Fruit fly (Drosophila melanogaster) whole organism, prepupa: ENCODE data around the gene Idh.
A peak's percentile ranks its signal among the peaks of the same experiment; 100 is the strongest.

ENCODE experiments used
- Blimp-1 ChIP-seq: fragments of 200-800 bp; sonication (Bioruptor generic); optimal IDR thresholded peaks from 3 replicates; lab custom pipeline; 2017; ENCODE audit warnings: missing biosample characterization, missing genetic modification characterization, mild to moderate bottlenecking, moderate library complexity, missing genetic modification reagents
- CG10669 ChIP-seq: fragments of 200-800 bp; sonication (Bioruptor generic); optimal IDR thresholded peaks from 3 replicates; lab custom pipeline; 2018; ENCODE audit warnings: missing biosample characterization, mild to moderate bottlenecking, missing genetic modification characterization, moderate library complexity
- CG11294 ChIP-seq: fragments of 200-800 bp; sonication (Bioruptor generic); IDR thresholded peaks from 2 replicates; pipeline ENCODE4 v1.3.6; 2022; ENCODE audit warnings: missing biosample characterization, missing genetic modification characterization
- CG11762 ChIP-seq: fragments of 200-800 bp; sonication (Bioruptor generic); optimal IDR thresholded peaks from 3 replicates; lab custom pipeline; 2016; ENCODE audit warnings: missing biosample characterization, missing genetic modification characterization; ENCODE audit not compliant: insufficient read depth
- CG15336 ChIP-seq: fragments of 200-800 bp; sonication (Bioruptor generic); IDR thresholded peaks from 2 replicates; pipeline ENCODE4 v1.3.6; 2022; ENCODE audit warnings: missing biosample characterization, missing genetic modification characterization
- CG1621 ChIP-seq: fragments of 200-800 bp; sonication (Bioruptor generic); optimal IDR thresholded peaks from 3 replicates; lab custom pipeline; 2018; ENCODE audit warnings: missing biosample characterization, mild to moderate bottlenecking, missing genetic modification characterization
- CG16779 ChIP-seq: fragments of 200-800 bp; sonication (Bioruptor generic); optimal IDR thresholded peaks from 3 replicates; lab custom pipeline; 2017; ENCODE audit warnings: missing biosample characterization, mild to moderate bottlenecking, missing genetic modification characterization
- CG3032 ChIP-seq: fragments of 200-800 bp; optimal IDR thresholded peaks from 2 replicates; lab custom pipeline; 2019; ENCODE audit warnings: missing biosample characterization, mild to moderate bottlenecking, missing genetic modification characterization, moderate library complexity
- CG31627 ChIP-seq: fragments of 200-800 bp; sonication (Bioruptor generic); optimal IDR thresholded peaks from 3 replicates; lab custom pipeline; 2016; ENCODE audit warnings: missing biosample characterization, missing genetic modification characterization
- CG34406 ChIP-seq: fragments of 200-800 bp; sonication (Bioruptor generic); optimal IDR thresholded peaks from 3 replicates; lab custom pipeline; 2016; ENCODE audit warnings: missing biosample characterization, missing genetic modification characterization
- CG4318 ChIP-seq: fragments of 200-800 bp; sonication (Bioruptor generic); optimal IDR thresholded peaks from 3 replicates; lab custom pipeline; 2017; ENCODE audit warnings: missing biosample characterization, mild to moderate bottlenecking, missing genetic modification characterization
- CG6163 ChIP-seq: fragments of 200-800 bp; sonication (Bioruptor generic); IDR thresholded peaks from 3 replicates; pipeline ENCODE4 v1.3.6; 2022; ENCODE audit warnings: missing biosample characterization, missing genetic modification characterization
- CG6808 ChIP-seq: fragments of 200-800 bp; sonication (Bioruptor generic); optimal IDR thresholded peaks from 3 replicates; lab custom pipeline; 2017; ENCODE audit warnings: missing biosample characterization, missing genetic modification characterization, mild to moderate bottlenecking, moderate library complexity, missing genetic modification reagents
- CG8119 ChIP-seq: fragments of 200-800 bp; sonication (Bioruptor generic); IDR thresholded peaks from 3 replicates; pipeline ENCODE4 v1.3.6; 2022; ENCODE audit warnings: missing biosample characterization, missing genetic modification characterization
- CG8632 ChIP-seq: fragments of 200-800 bp; sonication (Bioruptor generic); optimal IDR thresholded peaks from 3 replicates; lab custom pipeline; 2016; ENCODE audit warnings: missing biosample characterization, missing genetic modification characterization
- CG9139 ChIP-seq: fragments of 200-800 bp; sonication (Bioruptor generic); optimal IDR thresholded peaks from 3 replicates; lab custom pipeline; 2017; ENCODE audit warnings: missing biosample characterization, mild to moderate bottlenecking, missing genetic modification characterization
- Eip75B ChIP-seq: fragments of 200-800 bp; sonication (Bioruptor generic); optimal IDR thresholded peaks from 3 replicates; lab custom pipeline; 2016; ENCODE audit warnings: missing biosample characterization, missing genetic modification characterization
- Eip78C ChIP-seq: fragments of 200-800 bp; sonication (Bioruptor generic); peaks from one replicate; lab custom pipeline; 2016; ENCODE audit warnings: missing biosample characterization, missing genetic modification characterization
- Eip93F ChIP-seq: fragments of 200-800 bp; sonication (Bioruptor generic); optimal IDR thresholded peaks from 2 replicates; lab custom pipeline; 2016; ENCODE audit warnings: missing biosample characterization, mild to moderate bottlenecking, missing genetic modification characterization
- Ets96B ChIP-seq: fragments of 200-800 bp; optimal IDR thresholded peaks from 2 replicates; lab custom pipeline; 2019; ENCODE audit warnings: missing biosample characterization, mild to moderate bottlenecking, missing genetic modification characterization, moderate library complexity
- Gug ChIP-seq: fragments of 200-800 bp; sonication (Bioruptor generic); IDR thresholded peaks from 2 replicates; pipeline ENCODE4 v1.3.6; 2022; ENCODE audit warnings: missing biosample characterization, missing genetic modification characterization
- Hr38 ChIP-seq: sonication (Bioruptor generic); optimal IDR thresholded peaks from 2 replicates; lab custom pipeline; 2016; ENCODE audit warnings: missing biosample characterization, missing genetic modification characterization
- Hr39 ChIP-seq: fragments of 200-800 bp; sonication (Bioruptor generic); optimal IDR thresholded peaks from 2 replicates; lab custom pipeline; 2016; ENCODE audit warnings: missing biosample characterization, missing genetic modification characterization
- Hr4 ChIP-seq: fragments of 200-800 bp; sonication (Bioruptor generic); optimal IDR thresholded peaks from 3 replicates; lab custom pipeline; 2016; ENCODE audit warnings: missing biosample characterization, missing genetic modification characterization
- Lpt ChIP-seq: fragments of 200-800 bp; sonication (Bioruptor generic); optimal IDR thresholded peaks from 3 replicates; lab custom pipeline; 2016; ENCODE audit warnings: missing biosample characterization, missing genetic modification characterization
- Met ChIP-seq: fragments of 200-800 bp; sonication (Bioruptor generic); optimal IDR thresholded peaks from 3 replicates; lab custom pipeline; 2016; ENCODE audit warnings: missing biosample characterization, missing genetic modification characterization
- OdsH ChIP-seq: fragments of 200-800 bp; sonication (Bioruptor generic); optimal IDR thresholded peaks from 3 replicates; lab custom pipeline; 2016; ENCODE audit warnings: missing biosample characterization, missing genetic modification characterization
- Smox ChIP-seq: fragments of 200-800 bp; sonication (Bioruptor generic); optimal IDR thresholded peaks from 3 replicates; lab custom pipeline; 2016; ENCODE audit warnings: missing biosample characterization, missing genetic modification characterization
- Sox14 ChIP-seq: fragments of 200-800 bp; sonication (Bioruptor generic); optimal IDR thresholded peaks from 3 replicates; lab custom pipeline; 2016; ENCODE audit warnings: missing biosample characterization, missing genetic modification characterization
- achi ChIP-seq: fragments of 200-800 bp; sonication (Bioruptor generic); optimal IDR thresholded peaks from 3 replicates; lab custom pipeline; 2016; ENCODE audit warnings: missing biosample characterization, missing genetic modification characterization
- acj6 ChIP-seq: fragments of 200-800 bp; sonication (Bioruptor generic); optimal IDR thresholded peaks from 3 replicates; lab custom pipeline; 2016; ENCODE audit warnings: missing biosample characterization, missing genetic modification characterization
- dac ChIP-seq: fragments of 200-800 bp; sonication (Bioruptor generic); optimal IDR thresholded peaks from 2 replicates; lab custom pipeline; 2017; ENCODE audit warnings: missing biosample characterization, mild to moderate bottlenecking, missing genetic modification characterization
- dsx ChIP-seq: fragments of 200-800 bp; optimal IDR thresholded peaks from 3 replicates; lab custom pipeline; 2019; ENCODE audit warnings: missing biosample characterization, mild to moderate bottlenecking, missing genetic modification characterization, moderate library complexity; ENCODE audit not compliant: poor library complexity, severe bottlenecking
- eg ChIP-seq: fragments of 200-800 bp; sonication (Bioruptor generic); IDR thresholded peaks from 3 replicates; pipeline ENCODE4 v1.3.6; 2022; ENCODE audit warnings: missing biosample characterization, missing genetic modification characterization
- esn ChIP-seq: fragments of 200-800 bp; sonication (Bioruptor generic); optimal IDR thresholded peaks from 2 replicates; lab custom pipeline; 2016; ENCODE audit warnings: missing biosample characterization, mild to moderate bottlenecking, missing genetic modification characterization, moderate library complexity
- fd59A ChIP-seq: fragments of 200-800 bp; sonication (Bioruptor generic); optimal IDR thresholded peaks from 2 replicates; lab custom pipeline; 2017; ENCODE audit warnings: missing biosample characterization, mild to moderate bottlenecking, missing genetic modification characterization, missing genetic modification reagents
- fd85E ChIP-seq: fragments of 200-800 bp; sonication (Bioruptor generic); optimal IDR thresholded peaks from 3 replicates; lab custom pipeline; 2016; ENCODE audit warnings: missing biosample characterization, missing genetic modification characterization
- fkh ChIP-seq: fragments of 200-800 bp; sonication (Bioruptor generic); optimal IDR thresholded peaks from 3 replicates; lab custom pipeline; 2017; ENCODE audit warnings: missing biosample characterization, mild to moderate bottlenecking, missing genetic modification characterization, moderate library complexity
- lz ChIP-seq: fragments of 200-800 bp; sonication (Bioruptor generic); optimal IDR thresholded peaks from 3 replicates; lab custom pipeline; 2016; ENCODE audit warnings: missing biosample characterization, missing genetic modification characterization
- net ChIP-seq: fragments of 200-800 bp; sonication (Bioruptor generic); optimal IDR thresholded peaks from 3 replicates; lab custom pipeline; 2016; ENCODE audit warnings: missing biosample characterization, missing genetic modification characterization
- pdm3 ChIP-seq: fragments of 200-800 bp; sonication (Bioruptor generic); optimal IDR thresholded peaks from 3 replicates; lab custom pipeline; 2016; ENCODE audit warnings: missing biosample characterization, missing genetic modification characterization
- salr ChIP-seq, 2 experiments: fragments of 200-800 bp; sonication (Bioruptor generic); optimal IDR thresholded peaks; 3 replicates each; lab custom pipeline; 2016 to 2018; ENCODE audit warnings: missing biosample characterization in 2 of 2, missing genetic modification characterization in 2 of 2, mild to moderate bottlenecking in 1 of 2
- spab ChIP-seq: fragments of 200-800 bp; sonication (Bioruptor generic); optimal IDR thresholded peaks from 2 replicates; lab custom pipeline; 2017; ENCODE audit warnings: missing biosample characterization, mild to moderate bottlenecking, missing genetic modification characterization, missing genetic modification reagents
- svp ChIP-seq: fragments of 200-800 bp; sonication (Bioruptor generic); peaks from one replicate; lab custom pipeline; 2016; ENCODE audit warnings: missing biosample characterization, missing genetic modification characterization
- topi ChIP-seq: fragments of 200-800 bp; sonication (Bioruptor generic); optimal IDR thresholded peaks from 3 replicates; lab custom pipeline; 2016; ENCODE audit warnings: missing biosample characterization, missing genetic modification characterization
- vri ChIP-seq: fragments of 200-800 bp; sonication (Bioruptor generic); optimal IDR thresholded peaks from 3 replicates; lab custom pipeline; 2016; ENCODE audit warnings: missing biosample characterization, mild to moderate bottlenecking, missing genetic modification characterization

The Idh gene

dm6 chr3L:8318916-8319506 lies 41.7 kb downstream of the Idh start, which contains the start of gene CG43059 (continued):
- TF ChIP-seq Hr38 (GFP tag; lab: Kevin White, UChicago), result no peak
- no peak for TF ChIP-seq Blimp-1
- TF ChIP-seq CG6808 (GFP tag; lab: Kevin White, UChicago), result no peak
- TF ChIP-seq vri (GFP tag; lab: Kevin White, UChicago), result no peak
- no peak for TF ChIP-seq Hr39 (GFP tag; lab: Kevin White, UChicago)
- no peak for TF ChIP-seq Smox (GFP tag; lab: Kevin White, UChicago)
- TF ChIP-seq pdm3 (GFP tag; lab: Kevin White, UChicago), result peak; percentile 52
- no peak for TF ChIP-seq fd59A (GFP tag; lab: Kevin White, UChicago)
- peak; percentile 54 for TF ChIP-seq dac (GFP tag; lab: Kevin White, UChicago)
- no peak for TF ChIP-seq lz (GFP tag; lab: Kevin White, UChicago)
- peak; percentile 71 for TF ChIP-seq Lpt
- no peak for TF ChIP-seq CG9139 (GFP tag; lab: Kevin White, UChicago)
- TF ChIP-seq Eip93F (GFP tag; lab: Kevin White, UChicago), result no peak
- no peak for TF ChIP-seq fkh (GFP tag; lab: Kevin White, UChicago)
- TF ChIP-seq CG34406 (GFP tag; lab: Kevin White, UChicago), result no peak
- TF ChIP-seq acj6 (GFP tag; lab: Kevin White, UChicago), result peak; percentile 38
- TF ChIP-seq achi (GFP tag; lab: Kevin White, UChicago), result peak; percentile 64
- peak; percentile 93 for TF ChIP-seq eg
- peak; percentile 32 for TF ChIP-seq Eip75B (GFP tag; lab: Kevin White, UChicago)
- TF ChIP-seq Hr4, result peak; percentile 82
- no peak for TF ChIP-seq CG8632 (GFP tag; lab: Kevin White, UChicago)
- TF ChIP-seq salr (GFP tag; optimal IDR thresholded peaks at IDR 0.05; lab: Kevin White, UChicago), result peak in 1 of 2 experiments; percentile 34
- no peak for TF ChIP-seq CG10669 (GFP tag; lab: Kevin White, UChicago)
- no peak for TF ChIP-seq Met
- TF ChIP-seq fd85E (GFP tag; lab: Kevin White, UChicago), result no peak
- no peak for TF ChIP-seq dsx (GFP tag; lab: Kevin White, UChicago)
- peak; percentile 68 for TF ChIP-seq Eip78C (GFP tag; lab: Kevin White, UChicago)
- TF ChIP-seq spab (GFP tag; lab: Kevin White, UChicago), result no peak
- TF ChIP-seq CG8119 (GFP tag; lab: Robert Waterston, UW), result peak; percentile 92
- peak; percentile 11 for TF ChIP-seq CG16779
- no peak for TF ChIP-seq CG31627 (GFP tag; lab: Kevin White, UChicago)
- peak; percentile 27 for TF ChIP-seq Sox14 (GFP tag; lab: Kevin White, UChicago)
- no peak for TF ChIP-seq CG3032 (tag; lab: Kevin White, UChicago)
- TF ChIP-seq, all 60 proteins: peak for 25

- no peak for TF ChIP-seq fd85E (GFP tag; lab: Kevin White, UChicago)
- TF ChIP-seq OdsH, result peak; percentile 47
- peak; percentile 45 for TF ChIP-seq Smox (GFP tag; lab: Kevin White, UChicago)
- peak; percentile 62 for TF ChIP-seq Met
- no peak for TF ChIP-seq CG4318 (GFP tag; lab: Kevin White, UChicago)
- TF ChIP-seq Ets96B (tag; lab: Kevin White, UChicago), result peak; percentile 26
- TF ChIP-seq pdm3 (GFP tag; lab: Kevin White, UChicago), result peak; percentile 55
- peak; percentile 61 for TF ChIP-seq svp
- no peak for TF ChIP-seq CG10669 (GFP tag; lab: Kevin White, UChicago)
- TF ChIP-seq topi, result peak; percentile 5
- TF ChIP-seq Gug (GFP tag; lab: Robert Waterston, UW), result peak; percentile 49; the same call in 1 of the 2 replicates
- TF ChIP-seq net, result no peak
- no peak for TF ChIP-seq Blimp-1
- no peak for TF ChIP-seq CG15336
- peak; percentile 34 for TF ChIP-seq Eip75B (GFP tag; lab: Kevin White, UChicago)
- TF ChIP-seq Lpt, result no peak
- no peak for TF ChIP-seq CG16779
- peak; percentile 41 for TF ChIP-seq lz (GFP tag; lab: Kevin White, UChicago)
- peak; percentile 51 for TF ChIP-seq Sox14 (GFP tag; lab: Kevin White, UChicago)
- TF ChIP-seq esn (GFP tag; lab: Kevin White, UChicago), result peak; percentile 48
- TF ChIP-seq dsx (GFP tag; lab: Kevin White, UChicago), result no peak
- TF ChIP-seq CG11762 (GFP tag; lab: Kevin White, UChicago), result no peak
- no peak for TF ChIP-seq CG1621
- peak; percentile 8 for TF ChIP-seq CG6808 (GFP tag; lab: Kevin White, UChicago)
- peak; percentile 44 for TF ChIP-seq acj6 (GFP tag; lab: Kevin White, UChicago)
- peak; percentile 61 for TF ChIP-seq Hr4
- TF ChIP-seq CG6163, result no peak; the same call in 2 of the 3 replicates
- no peak for TF ChIP-seq CG11294
Measured at dm6 chr3L:8315141-8315816, 45.4 kb downstream of the Idh start, which contains the start of gene Cpsf6. Cpsf6 (minus strand) TSS chr3L:8315502.
